Fruit fly (Drosophila melanogaster) whole organism, embryonic: ENCODE results near the gene Kr-h2.

Experiments
- Aef1 ChIP-seq: fragments of 200-800 bp; sonication (Bioruptor generic); IDR thresholded peaks from 3 replicates; pipeline ENCODE4 v1.3.6; 2022; ENCODE audit warnings: missing biosample characterization, missing genetic modification characterization
- Antp ChIP-seq: fragments of 200-800 bp; sonication (Bioruptor generic); optimal IDR thresholded peaks from 3 replicates; lab custom pipeline; 2016; ENCODE audit warnings: missing biosample characterization, missing genetic modification characterization
- B-H2 ChIP-seq: fragments of 200-800 bp; sonication (Bioruptor generic); optimal IDR thresholded peaks from 2 replicates; lab custom pipeline; 2018; ENCODE audit warnings: missing biosample characterization, mild to moderate bottlenecking, missing genetic modification characterization
- Blimp-1 ChIP-seq: fragments of 200-800 bp; sonication (Bioruptor generic); optimal IDR thresholded peaks from 3 replicates; lab custom pipeline; 2018; ENCODE audit warnings: missing biosample characterization, missing genetic modification characterization, mild to moderate bottlenecking, moderate library complexity, missing genetic modification reagents
- Bteb2 ChIP-seq: fragments of 200-800 bp; sonication (Bioruptor generic); optimal IDR thresholded peaks from 2 replicates; lab custom pipeline; 2016; ENCODE audit warnings: missing biosample characterization, missing genetic modification characterization
- CG11398 ChIP-seq: fragments of 200-800 bp; sonication (Bioruptor generic); optimal IDR thresholded peaks from 2 replicates; lab custom pipeline; 2016; ENCODE audit warnings: missing biosample characterization, missing genetic modification characterization
- CG12155 ChIP-seq: fragments of 200-800 bp; sonication (Bioruptor generic); optimal IDR thresholded peaks from 3 replicates; lab custom pipeline; 2016; ENCODE audit warnings: missing biosample characterization, missing genetic modification characterization
- CG12769 ChIP-seq: fragments of 200-800 bp; sonication (Bioruptor generic); optimal IDR thresholded peaks from 2 replicates; lab custom pipeline; 2019; ENCODE audit warnings: missing biosample characterization, mild to moderate bottlenecking, missing genetic modification characterization, moderate library complexity
- CG13123 ChIP-seq: fragments of 200-800 bp; sonication (Bioruptor generic); optimal IDR thresholded peaks from 2 replicates; lab custom pipeline; 2016; ENCODE audit warnings: missing biosample characterization, missing genetic modification characterization
- CG14050 ChIP-seq: fragments of 200-800 bp; sonication (Bioruptor generic); IDR thresholded peaks from 3 replicates; pipeline ENCODE4 v1.3.6; 2022; ENCODE audit warnings: missing biosample characterization, missing genetic modification characterization
- CG14860 ChIP-seq: fragments of 200-800 bp; sonication (Bioruptor generic); IDR thresholded peaks from 3 replicates; pipeline ENCODE4 v1.3.6; 2022; ENCODE audit warnings: missing biosample characterization, missing genetic modification characterization; ENCODE audit not compliant: partially characterized antibody
- CG1602 ChIP-seq: fragments of 200-800 bp; sonication (Bioruptor generic); optimal IDR thresholded peaks from 3 replicates; lab custom pipeline; 2016; ENCODE audit warnings: missing biosample characterization, missing genetic modification characterization
- CG1647 ChIP-seq: fragments of 200-800 bp; sonication (Bioruptor generic); optimal IDR thresholded peaks from 3 replicates; lab custom pipeline; 2016; ENCODE audit warnings: missing biosample characterization, missing genetic modification characterization
- CG17186 ChIP-seq: fragments of 200-800 bp; sonication (Bioruptor generic); optimal IDR thresholded peaks from 3 replicates; lab custom pipeline; 2017; ENCODE audit warnings: missing biosample characterization, missing genetic modification reagents, missing genetic modification characterization
- CG30431 ChIP-seq: fragments of 200-800 bp; sonication (Bioruptor generic); optimal IDR thresholded peaks from 2 replicates; lab custom pipeline; 2017; ENCODE audit warnings: missing biosample characterization, missing genetic modification characterization
- CG31388 ChIP-seq: fragments of 200-800 bp; sonication (Bioruptor generic); optimal IDR thresholded peaks from 2 replicates; lab custom pipeline; 2016; ENCODE audit warnings: missing biosample characterization, missing genetic modification characterization
- CG31441 ChIP-seq: fragments of 200-800 bp; sonication (Bioruptor generic); IDR thresholded peaks from 2 replicates; pipeline ENCODE4 v1.3.6; 2022; ENCODE audit warnings: missing biosample characterization, missing genetic modification characterization
- CG32767 ChIP-seq: fragments of 200-800 bp; sonication (Bioruptor generic); IDR thresholded peaks from 2 replicates; pipeline ENCODE4 v1.3.6; 2022; ENCODE audit warnings: missing biosample characterization, missing genetic modification characterization
- CG3281 ChIP-seq: fragments of 200-800 bp; sonication (Bioruptor generic); optimal IDR thresholded peaks from 3 replicates; lab custom pipeline; 2017; ENCODE audit warnings: missing biosample characterization, mild to moderate bottlenecking, missing genetic modification characterization
- CG42726 ChIP-seq: fragments of 200-800 bp; sonication (Bioruptor generic); IDR thresholded peaks from 2 replicates; pipeline ENCODE4 v1.3.6; 2022; ENCODE audit warnings: missing biosample characterization, missing genetic modification characterization; ENCODE audit not compliant: partially characterized antibody
- CG6175 ChIP-seq: fragments of 200-800 bp; sonication (Bioruptor generic); IDR thresholded peaks from 3 replicates; pipeline ENCODE4 v1.3.6; 2022; ENCODE audit warnings: missing biosample characterization, missing genetic modification characterization
- CG6854 ChIP-seq: fragments of 200-800 bp; sonication (Bioruptor generic); optimal IDR thresholded peaks from 3 replicates; lab custom pipeline; 2017; ENCODE audit warnings: missing biosample characterization, mild to moderate bottlenecking, missing genetic modification characterization
- CG7839 ChIP-seq: fragments of 200-800 bp; sonication (Bioruptor generic); optimal IDR thresholded peaks from 3 replicates; lab custom pipeline; 2018; ENCODE audit warnings: missing biosample characterization, mild to moderate bottlenecking, missing genetic modification characterization, moderate library complexity
- CG8924 ChIP-seq: fragments of 200-800 bp; optimal IDR thresholded peaks from 3 replicates; lab custom pipeline; 2019; ENCODE audit warnings: missing biosample characterization, mild to moderate bottlenecking, missing genetic modification characterization, moderate library complexity
- Dek ChIP-seq: fragments of 200-800 bp; sonication (Bioruptor generic); optimal IDR thresholded peaks from 3 replicates; lab custom pipeline; 2019; ENCODE audit warnings: missing biosample characterization, mild to moderate bottlenecking, missing genetic modification characterization, moderate library complexity
- Dll ChIP-seq: fragments of 200-800 bp; sonication (Bioruptor generic); IDR thresholded peaks from 4 replicates; pipeline ENCODE4 v1.3.6; 2022; ENCODE audit warnings: missing biosample characterization, missing genetic modification characterization; ENCODE audit not compliant: partially characterized antibody
- Dref ChIP-seq: fragments of 200-800 bp; sonication (Bioruptor generic); IDR thresholded peaks from 2 replicates; pipeline ENCODE4 v1.3.6; 2022; ENCODE audit warnings: missing biosample characterization, missing genetic modification characterization
- HLH4C ChIP-seq: fragments of 200-800 bp; sonication (Bioruptor generic); IDR thresholded peaks from 3 replicates; pipeline ENCODE4 v1.3.6; 2022; ENCODE audit warnings: missing biosample characterization, missing genetic modification characterization; ENCODE audit not compliant: partially characterized antibody
- Lpt ChIP-seq: fragments of >200 bp; optimal IDR thresholded peaks from 2 replicates; lab custom pipeline; 2018; ENCODE audit warnings: missing biosample characterization, missing genetic modification characterization
- MTF-1 ChIP-seq: fragments of 200-800 bp; sonication (Bioruptor generic); optimal IDR thresholded peaks from 2 replicates; lab custom pipeline; 2018; ENCODE audit warnings: missing biosample characterization, mild to moderate bottlenecking, missing genetic modification characterization, borderline replicate concordance
- Myb ChIP-seq: fragments of 200-800 bp; sonication (Bioruptor generic); optimal IDR thresholded peaks from 2 replicates; lab custom pipeline; 2016; ENCODE audit warnings: missing biosample characterization, missing genetic modification characterization
- Sry-β ChIP-seq: fragments of 200-800 bp; sonication (Bioruptor generic); optimal IDR thresholded peaks from 2 replicates; lab custom pipeline; 2018; ENCODE audit warnings: missing biosample characterization, mild to moderate bottlenecking, missing genetic modification characterization, moderate library complexity
- al ChIP-seq: fragments of 200-800 bp; sonication (Bioruptor generic); IDR thresholded peaks from 2 replicates; pipeline ENCODE4 v1.3.6; 2022; ENCODE audit warnings: missing biosample characterization, missing genetic modification characterization
- aop ChIP-seq: fragments of 200-800 bp; sonication (Bioruptor generic); IDR thresholded peaks from 2 replicates; pipeline ENCODE4 v1.3.6; 2022; ENCODE audit warnings: missing biosample characterization, missing genetic modification characterization
- ase ChIP-seq: fragments of 200-800 bp; sonication (Bioruptor generic); IDR thresholded peaks from 3 replicates; pipeline ENCODE4 v1.3.6; 2022; ENCODE audit warnings: missing biosample characterization, missing genetic modification characterization
- disco-r ChIP-seq: fragments of 200-800 bp; sonication (Bioruptor generic); optimal IDR thresholded peaks from 2 replicates; lab custom pipeline; 2016; ENCODE audit warnings: missing biosample characterization, missing genetic modification characterization
- dmrt99B ChIP-seq: fragments of 200-800 bp; sonication (Bioruptor generic); optimal IDR thresholded peaks from 2 replicates; lab custom pipeline; 2018; ENCODE audit warnings: missing biosample characterization, mild to moderate bottlenecking, missing genetic modification characterization, moderate library complexity
- ems ChIP-seq: fragments of 200-800 bp; sonication (Bioruptor generic); optimal IDR thresholded peaks from 3 replicates; lab custom pipeline; 2016; ENCODE audit warnings: missing biosample characterization, missing genetic modification characterization
- gce ChIP-seq: fragments of 200-800 bp; sonication (Bioruptor generic); IDR thresholded peaks from 3 replicates; pipeline ENCODE4 v1.3.6; 2022; ENCODE audit warnings: missing biosample characterization, missing genetic modification characterization
- gem ChIP-seq: fragments of 200-800 bp; sonication (Bioruptor generic); optimal IDR thresholded peaks from 2 replicates; lab custom pipeline; 2019; ENCODE audit warnings: missing biosample characterization, mild to moderate bottlenecking, missing genetic modification characterization, moderate library complexity
- jigr1 ChIP-seq: fragments of 200-800 bp; sonication (Bioruptor generic); IDR thresholded peaks from 3 replicates; pipeline ENCODE4 v1.3.6; 2022; ENCODE audit warnings: missing biosample characterization, missing genetic modification characterization
- pan ChIP-seq, 4 experiments: fragments of >200 bp in 3 of 4; fragments of 200-800 bp in 1 of 4; sonication (Bioruptor generic) in 1 of 4; optimal IDR thresholded peaks in 3 of 4; IDR thresholded peaks in 1 of 4; 2 replicates each; pipeline versions ENCODE4 v1.3.6 to Lab custom; 2017 to 2022; ENCODE audit warnings: missing biosample characterization in 2 of 4, missing genetic modification characterization in 2 of 4, mixed read lengths in 1 of 4
- phol ChIP-seq: fragments of 200-800 bp; sonication (Bioruptor generic); optimal IDR thresholded peaks from 3 replicates; lab custom pipeline; 2018; ENCODE audit warnings: missing biosample characterization, mild to moderate bottlenecking, missing genetic modification characterization, moderate library complexity
- prd ChIP-seq, 3 experiments: fragments of >200 bp in 2 of 3; fragments of 200-800 bp in 1 of 3; sonication (Bioruptor generic) in 1 of 3; optimal IDR thresholded peaks in 2 of 3; IDR thresholded peaks in 1 of 3; 2 replicates in 2 of 3; 3 replicates in 1 of 3; pipeline versions ENCODE4 v1.3.6 to Lab custom; 2017 to 2022; ENCODE audit warnings: missing biosample characterization in 1 of 3, missing genetic modification characterization in 1 of 3
- stc ChIP-seq: fragments of 200-800 bp; sonication (Bioruptor generic); IDR thresholded peaks from 2 replicates; pipeline ENCODE4 v1.3.6; 2022; ENCODE audit warnings: missing biosample characterization, missing genetic modification characterization
- stwl ChIP-seq: fragments of 200-800 bp; sonication (Bioruptor generic); optimal IDR thresholded peaks from 3 replicates; lab custom pipeline; 2018; ENCODE audit warnings: missing biosample characterization, mild to moderate bottlenecking, missing genetic modification characterization, moderate library complexity
- unpg ChIP-seq: fragments of 200-800 bp; sonication (Bioruptor generic); optimal IDR thresholded peaks from 3 replicates; lab custom pipeline; 2018; ENCODE audit warnings: missing biosample characterization, mild to moderate bottlenecking, missing genetic modification characterization, moderate library complexity
- usp ChIP-seq: fragments of >200 bp; optimal IDR thresholded peaks from 2 replicates; lab custom pipeline; 2017; ENCODE audit warnings: missing biosample characterization, missing genetic modification characterization

Kr-h2 gene

DNA sequence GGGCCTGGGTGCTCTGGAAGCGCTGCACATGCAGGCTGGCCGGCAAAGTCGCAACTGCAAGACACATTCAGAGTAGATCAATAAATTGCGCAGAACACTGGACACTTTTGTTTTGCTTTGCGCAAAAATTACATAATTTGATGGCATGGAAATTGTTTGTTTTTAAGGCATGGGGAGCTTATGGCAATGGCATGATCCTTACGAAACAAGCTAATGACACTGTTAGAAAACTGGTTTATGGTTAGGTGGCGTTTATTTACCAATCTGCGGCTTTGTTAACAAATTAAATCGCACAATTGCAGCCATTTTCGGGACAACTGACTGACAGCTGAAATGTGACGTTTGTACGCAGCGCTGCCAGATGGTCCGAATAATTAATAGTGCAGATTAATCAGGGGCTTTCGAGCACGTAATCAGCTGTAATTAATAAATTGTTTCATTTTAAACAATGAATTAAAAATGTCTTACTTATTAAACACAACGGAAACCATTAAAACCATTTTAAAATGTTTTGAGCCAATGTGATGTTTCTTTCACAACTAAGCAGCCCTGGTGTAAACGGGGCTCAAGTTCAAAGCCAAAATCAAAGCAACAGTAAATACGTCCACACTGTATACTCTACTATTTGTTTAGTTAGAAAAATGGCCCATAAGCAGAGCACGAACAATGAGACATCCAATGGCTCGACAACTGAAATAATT is 8.3 kb upstream of the Kr-h2 start, which contains the start of the genes ND-51 and CG13994 (continued):
- TF ChIP-seq Myb (peak; percentile 68), CG7839 (peak; percentile 84), CG3281 (GFP tag; lab: Kevin White, UChicago) (peak; percentile 80), ems (GFP tag; lab: Kevin White, UChicago) (peak; percentile 86), B-H2 (GFP tag; lab: Kevin White, UChicago) (peak; percentile 91), CG31441 (GFP tag; lab: Robert Waterston, UW) (no peak), stc (GFP tag; lab: Robert Waterston, UW) (peak; percentile 65), phol (tag; lab: Kevin White, UChicago) (peak; percentile 95), MTF-1 (peak; percentile 1), CG32767 (peak; percentile 59; the same call in 1 of the 2 replicates), CG13123 (GFP tag; lab: Kevin White, UChicago) (peak; percentile 69), al (GFP tag; lab: Robert Waterston, UW) (peak; percentile 66), CG8924 (tag; lab: Kevin White, UChicago) (peak; percentile 78), CG1602 (peak; percentile 75), dmrt99B (no peak), CG30431 (GFP tag; lab: Kevin White, UChicago) (peak; percentile 69), CG6175 (GFP tag; lab: Robert Waterston, UW) (peak; percentile 45; the same call in 1 of the 3 replicates), gem (tag; lab: Kevin White, UChicago) (peak; percentile 85), ase (GFP tag; lab: Robert Waterston, UW) (peak; percentile 80), Blimp-1 (peak; percentile 74), CG11398 (GFP tag; lab: Kevin White, UChicago) (peak; percentile 75), CG6854 (no peak), CG42726 (no peak), Bteb2 (GFP tag; lab: Kevin White, UChicago) (peak; percentile 89), Lpt (no peak), CG31388 (GFP tag; lab: Kevin White, UChicago) (peak; percentile 53), aop (GFP tag; lab: Robert Waterston, UW) (0 out of 2 replicates have a peak, but pooled peaks have one; percentile 25), pan (optimal IDR thresholded peaks at IDR 0.05; lab: Kevin White, UChicago) (no peak), pan (GFP tag; optimal IDR thresholded peaks at IDR 0.05 in 1 of 2, IDR thresholded peaks at IDR 0.05 in 1 of 2) (peak in 1 of 2 experiments; percentile 85), Antp (GFP tag; lab: Kevin White, UChicago) (peak; percentile 89), CG14050 (peak; percentile 64), prd (optimal IDR thresholded peaks at IDR 0.05; lab: Kevin White, UChicago) (no peak), prd (GFP tag; IDR thresholded peaks at IDR 0.05; lab: Robert Waterston, UW) (peak; percentile 86), Sry-β (GFP tag; lab: Kevin White, UChicago) (peak; percentile 14), usp (GFP tag; lab: Kevin White, UChicago) (no peak), unpg (GFP tag; lab: Kevin White, UChicago) (peak; percentile 85), Dek (peak; percentile 71), CG1647 (GFP tag; lab: Kevin White, UChicago) (peak; percentile 83), CG14860 (GFP tag; lab: Robert Waterston, UW) (no peak), Dll (GFP tag; lab: Robert Waterston, UW) (peak; percentile 62; the same call in 3 of the 4 replicates), CG12769 (tag; lab: Kevin White, UChicago) (no peak), stwl (tag; lab: Kevin White, UChicago) (peak; percentile 94), Aef1 (GFP tag; lab: Robert Waterston, UW) (peak; percentile 75), Dref (GFP tag; lab: Robert Waterston, UW) (peak; percentile 41), disco-r (GFP tag; lab: Kevin White, UChicago) (peak; percentile 50), HLH4C (GFP tag; lab: Robert Waterston, UW) (no peak), CG17186 (GFP tag; lab: Kevin White, UChicago) (peak; percentile 76), CG12155 (GFP tag; lab: Kevin White, UChicago) (peak; percentile 81), gce (GFP tag; lab: Robert Waterston, UW) (peak; percentile 9; the same call in 1 of the 3 replicates), jigr1 (GFP tag; lab: Robert Waterston, UW) (peak; percentile 34; the same call in 1 of the 3 replicates)
